Fruit fly (Drosophila melanogaster) whole organism, embryonic: ENCODE results near the gene CG43136.
A peak's percentile ranks its signal among the peaks of the same experiment; 100 is the strongest.

Experiments used
- ATbp ChIP-seq: fragments of 200-800 bp; sonication (Bioruptor generic); optimal IDR thresholded peaks from 2 replicates; lab custom pipeline; 2017; ENCODE audit warnings: missing biosample characterization, mild to moderate bottlenecking, missing genetic modification characterization, missing genetic modification reagents
- Abd-B ChIP-seq: fragments of 200-800 bp; sonication (Bioruptor generic); optimal IDR thresholded peaks from 2 replicates; lab custom pipeline; 2018; ENCODE audit warnings: missing biosample characterization, mild to moderate bottlenecking, missing genetic modification characterization, moderate library complexity
- CG1024 ChIP-seq: fragments of 200-800 bp; sonication (Bioruptor generic); IDR thresholded peaks from 2 replicates; pipeline ENCODE4 v1.3.6; 2022; ENCODE audit warnings: missing biosample characterization, missing genetic modification characterization
- CG10654 ChIP-seq: fragments of 200-800 bp; sonication (Bioruptor generic); optimal IDR thresholded peaks from 2 replicates; lab custom pipeline; 2016; ENCODE audit warnings: missing biosample characterization, missing genetic modification characterization
- CG11456 ChIP-seq: fragments of 200-800 bp; sonication (Bioruptor generic); IDR thresholded peaks from 3 replicates; pipeline ENCODE4 v1.3.6; 2022; ENCODE audit warnings: missing biosample characterization, missing genetic modification characterization
- CG11504 ChIP-seq: fragments of 200-800 bp; sonication (Bioruptor generic); optimal IDR thresholded peaks from 3 replicates; lab custom pipeline; 2019; ENCODE audit warnings: missing biosample characterization, mild to moderate bottlenecking, missing genetic modification characterization, moderate library complexity
- CG11723 ChIP-seq: fragments of 200-800 bp; sonication (Bioruptor generic); optimal IDR thresholded peaks from 2 replicates; lab custom pipeline; 2017; ENCODE audit warnings: missing biosample characterization, mild to moderate bottlenecking, missing genetic modification characterization
- CG12219 ChIP-seq: fragments of 200-800 bp; sonication (Bioruptor generic); optimal IDR thresholded peaks from 3 replicates; lab custom pipeline; 2018; ENCODE audit warnings: missing biosample characterization, mild to moderate bottlenecking, missing genetic modification characterization
- CG12236 ChIP-seq: fragments of 200-800 bp; sonication (Bioruptor generic); optimal IDR thresholded peaks from 2 replicates; lab custom pipeline; 2016; ENCODE audit warnings: missing biosample characterization, missing genetic modification characterization
- CG14710 ChIP-seq: fragments of 200-800 bp; sonication (Bioruptor generic); optimal IDR thresholded peaks from 3 replicates; lab custom pipeline; 2019; ENCODE audit warnings: missing biosample characterization, mild to moderate bottlenecking, missing genetic modification characterization, moderate library complexity
- CG15011 ChIP-seq: fragments of 200-800 bp; sonication (Bioruptor generic); optimal IDR thresholded peaks from 3 replicates; lab custom pipeline; 2018; ENCODE audit warnings: missing biosample characterization, mild to moderate bottlenecking, missing genetic modification characterization
- CG17186 ChIP-seq: fragments of 200-800 bp; sonication (Bioruptor generic); optimal IDR thresholded peaks from 3 replicates; lab custom pipeline; 2017; ENCODE audit warnings: missing biosample characterization, missing genetic modification reagents, missing genetic modification characterization
- CG17829 ChIP-seq: fragments of 200-800 bp; optimal IDR thresholded peaks from 2 replicates; lab custom pipeline; 2019; ENCODE audit warnings: missing biosample characterization, mild to moderate bottlenecking, missing genetic modification characterization, moderate library complexity
- CG2678 ChIP-seq: fragments of 200-800 bp; sonication (Bioruptor generic); optimal IDR thresholded peaks from 3 replicates; lab custom pipeline; 2019; ENCODE audit warnings: missing biosample characterization, mild to moderate bottlenecking, missing genetic modification characterization, moderate library complexity
- CG2712 ChIP-seq: fragments of 200-800 bp; optimal IDR thresholded peaks from 3 replicates; lab custom pipeline; 2019; ENCODE audit warnings: missing biosample characterization, mild to moderate bottlenecking, missing genetic modification characterization, moderate library complexity
- CG8089 ChIP-seq: fragments of 200-800 bp; sonication (Bioruptor generic); optimal IDR thresholded peaks from 3 replicates; lab custom pipeline; 2016; ENCODE audit warnings: missing biosample characterization, missing genetic modification characterization
- CG8359 ChIP-seq: fragments of 200-800 bp; sonication (Bioruptor generic); optimal IDR thresholded peaks from 2 replicates; lab custom pipeline; 2017; ENCODE audit warnings: missing biosample characterization, mild to moderate bottlenecking, missing genetic modification characterization, borderline replicate concordance
- CG9609 ChIP-seq: fragments of 200-800 bp; sonication (Bioruptor generic); optimal IDR thresholded peaks from 3 replicates; lab custom pipeline; 2016; ENCODE audit warnings: missing biosample characterization, missing genetic modification characterization
- CkIIα-i1 ChIP-seq: fragments of 200-800 bp; sonication (Bioruptor generic); IDR thresholded peaks from 2 replicates; pipeline ENCODE4 v1.3.6; 2022; ENCODE audit warnings: missing biosample characterization, missing genetic modification characterization
- Eip74EF ChIP-seq, 2 experiments: fragments of 200-800 bp in 1 of 2; fragments of >200 bp in 1 of 2; sonication (Bioruptor generic) in 1 of 2; optimal IDR thresholded peaks; 2 replicates each; lab custom pipeline; 2017 to 2019; ENCODE audit warnings: missing biosample characterization in 2 of 2, missing genetic modification characterization in 2 of 2, mild to moderate bottlenecking in 1 of 2, moderate library complexity in 1 of 2
- Ets65A ChIP-seq: fragments of 200-800 bp; sonication (Bioruptor generic); peaks from one replicate; lab custom pipeline; 2016; ENCODE audit warnings: missing biosample characterization, missing genetic modification characterization
- H2.0 ChIP-seq: fragments of 200-800 bp; sonication (Bioruptor generic); IDR thresholded peaks from 2 replicates; pipeline ENCODE4 v1.3.6; 2022; ENCODE audit warnings: missing biosample characterization, missing genetic modification characterization
- Hand ChIP-seq: fragments of 200-800 bp; sonication (Bioruptor generic); optimal IDR thresholded peaks from 2 replicates; lab custom pipeline; 2017; ENCODE audit warnings: mild to moderate bottlenecking, missing biosample characterization, missing genetic modification reagents, missing genetic modification characterization
- Max ChIP-seq: fragments of 200-800 bp; sonication (Bioruptor generic); optimal IDR thresholded peaks from 2 replicates; lab custom pipeline; 2016; ENCODE audit warnings: missing biosample characterization, mild to moderate bottlenecking, missing genetic modification characterization
- Myb ChIP-seq: fragments of 200-800 bp; sonication (Bioruptor generic); optimal IDR thresholded peaks from 2 replicates; lab custom pipeline; 2016; ENCODE audit warnings: missing biosample characterization, missing genetic modification characterization
- Nf-YB ChIP-seq: fragments of 200-800 bp; sonication (Bioruptor generic); optimal IDR thresholded peaks from 3 replicates; lab custom pipeline; 2019; ENCODE audit warnings: missing biosample characterization, mild to moderate bottlenecking, missing genetic modification characterization, moderate library complexity
- Nf-YC ChIP-seq: fragments of 200-800 bp; optimal IDR thresholded peaks from 3 replicates; lab custom pipeline; 2019; ENCODE audit warnings: missing biosample characterization, mild to moderate bottlenecking, missing genetic modification characterization, moderate library complexity
- Oaz ChIP-seq: fragments of 200-800 bp; sonication (Bioruptor generic); IDR thresholded peaks from 2 replicates; pipeline ENCODE4 v1.3.6; 2022; ENCODE audit warnings: missing biosample characterization, missing genetic modification characterization
- Sin3A ChIP-seq: fragments of >200 bp; optimal IDR thresholded peaks from 2 replicates; lab custom pipeline; 2018
- Sox100B ChIP-seq: fragments of 200-800 bp; sonication (Bioruptor generic); optimal IDR thresholded peaks from 3 replicates; lab custom pipeline; 2018; ENCODE audit warnings: missing biosample characterization, mild to moderate bottlenecking, missing genetic modification characterization
- Stat92E ChIP-seq, 3 experiments: fragments of >200 bp in 2 of 3; fragments of 200-800 bp in 1 of 3; sonication (Bioruptor generic) in 1 of 3; optimal IDR thresholded peaks; 2 replicates each; lab custom pipeline; 2017 to 2019; ENCODE audit warnings: missing biosample characterization in 3 of 3, missing genetic modification characterization in 3 of 3, mild to moderate bottlenecking in 1 of 3, moderate library complexity in 1 of 3
- bsh ChIP-seq, 2 experiments: fragments of 200-800 bp; sonication (Bioruptor generic); optimal IDR thresholded peaks; 2 replicates each; lab custom pipeline; 2017 to 2018; ENCODE audit warnings: mild to moderate bottlenecking in 2 of 2, missing biosample characterization in 2 of 2, missing genetic modification characterization in 2 of 2, moderate library complexity in 1 of 2
- btn ChIP-seq: fragments of 200-800 bp; sonication (Bioruptor generic); optimal IDR thresholded peaks from 2 replicates; lab custom pipeline; 2016; ENCODE audit warnings: missing biosample characterization, missing genetic modification characterization
- cg ChIP-seq: fragments of 200-800 bp; sonication (Bioruptor generic); optimal IDR thresholded peaks from 3 replicates; lab custom pipeline; 2019; ENCODE audit warnings: missing biosample characterization, mild to moderate bottlenecking, missing genetic modification characterization, moderate library complexity
- dpn ChIP-seq, 2 experiments: fragments of 200-800 bp; sonication (Bioruptor generic); optimal IDR thresholded peaks; 3 replicates each; lab custom pipeline; 2016; ENCODE audit warnings: missing biosample characterization in 2 of 2, missing genetic modification characterization in 2 of 2
- fd3F ChIP-seq: fragments of 200-800 bp; sonication (Bioruptor generic); optimal IDR thresholded peaks from 2 replicates; lab custom pipeline; 2018; ENCODE audit warnings: missing biosample characterization, mild to moderate bottlenecking, missing genetic modification characterization, moderate library complexity
- fd96Cb ChIP-seq: fragments of 200-800 bp; sonication (Bioruptor generic); optimal IDR thresholded peaks from 2 replicates; lab custom pipeline; 2018; ENCODE audit warnings: missing biosample characterization, mild to moderate bottlenecking, missing genetic modification characterization, moderate library complexity
- gt ChIP-seq: fragments of 200-800 bp; sonication (Bioruptor generic); IDR thresholded peaks from 2 replicates; pipeline ENCODE4 v1.3.6; 2022; ENCODE audit warnings: missing biosample characterization, missing genetic modification characterization
- hb ChIP-seq: fragments of 200-800 bp; sonication (Bioruptor generic); IDR thresholded peaks from 3 replicates; pipeline ENCODE4 v1.3.6; 2022; ENCODE audit warnings: missing biosample characterization, missing genetic modification characterization; ENCODE audit not compliant: partially characterized antibody
- prd ChIP-seq, 3 experiments: fragments of >200 bp in 2 of 3; fragments of 200-800 bp in 1 of 3; sonication (Bioruptor generic) in 1 of 3; optimal IDR thresholded peaks in 2 of 3; IDR thresholded peaks in 1 of 3; 2 replicates in 2 of 3; 3 replicates in 1 of 3; pipeline versions ENCODE4 v1.3.6 to Lab custom; 2017 to 2022; ENCODE audit warnings: missing biosample characterization in 1 of 3, missing genetic modification characterization in 1 of 3
- repo ChIP-seq: fragments of 200-800 bp; sonication (Bioruptor generic); optimal IDR thresholded peaks from 2 replicates; lab custom pipeline; 2016; ENCODE audit warnings: missing biosample characterization, missing genetic modification characterization
- sd ChIP-seq: fragments of 200-800 bp; sonication (Bioruptor generic); optimal IDR thresholded peaks from 3 replicates; lab custom pipeline; 2018; ENCODE audit warnings: missing biosample characterization, mild to moderate bottlenecking, missing genetic modification characterization, moderate library complexity
- shn ChIP-seq: fragments of 200-800 bp; sonication (Bioruptor generic); optimal IDR thresholded peaks from 3 replicates; lab custom pipeline; 2016; ENCODE audit warnings: missing biosample characterization, missing genetic modification characterization
- slou ChIP-seq: fragments of 200-800 bp; sonication (Bioruptor generic); optimal IDR thresholded peaks from 3 replicates; lab custom pipeline; 2016; ENCODE audit warnings: missing biosample characterization, missing genetic modification characterization
- slp2 ChIP-seq: fragments of 200-800 bp; sonication (Bioruptor generic); optimal IDR thresholded peaks from 2 replicates; lab custom pipeline; 2016; ENCODE audit warnings: missing biosample characterization, missing genetic modification characterization
- trh ChIP-seq: fragments of 200-800 bp; sonication (Bioruptor generic); optimal IDR thresholded peaks from 2 replicates; lab custom pipeline; 2016; ENCODE audit warnings: missing biosample characterization, missing genetic modification characterization
- vvl ChIP-seq: fragments of 200-800 bp; sonication (Bioruptor generic); IDR thresholded peaks from 2 replicates; pipeline ENCODE4 v1.3.6; 2022; ENCODE audit warnings: missing biosample characterization, missing genetic modification characterization

Gene CG43136

dm6 chrX:5893165-5893564 is 39.6 kb downstream of the CG43136 start (continued):
- TF ChIP-seq CG11456 (GFP tag; lab: Robert Waterston, UW) (no peak), CkIIα-i1 (GFP tag; lab: Robert Waterston, UW) (no peak), CG12236 (GFP tag; lab: Kevin White, UChicago) (no peak), fd96Cb (tag; lab: Kevin White, UChicago) (no peak), gt (no peak), ATbp (GFP tag; lab: Kevin White, UChicago) (no peak), CG10654 (GFP tag; lab: Kevin White, UChicago) (no peak), Nf-YC (tag; lab: Kevin White, UChicago) (peak; percentile 16), hb (GFP tag; lab: Robert Waterston, UW) (no peak), CG15011 (GFP tag; lab: Kevin White, UChicago) (no peak), slou (GFP tag; lab: Kevin White, UChicago) (no peak), Abd-B (no peak), CG9609 (GFP tag; lab: Kevin White, UChicago) (no peak), btn (no peak)

- TF ChIP-seq dpn (GFP tag; optimal IDR thresholded peaks at IDR 0.05; lab: Kevin White, UChicago) (peak in 1 of 2 experiments; percentile 1), Nf-YB (GFP tag; lab: Kevin White, UChicago) (no peak), fd3F (GFP tag; lab: Kevin White, UChicago) (no peak), cg (peak; percentile 68), CG12219 (GFP tag; lab: Kevin White, UChicago) (no peak), Ets65A (GFP tag; lab: Kevin White, UChicago) (no peak), Max (GFP tag; lab: Kevin White, UChicago) (no peak), H2.0 (GFP tag; lab: Robert Waterston, UW) (no peak), CG2712 (tag; lab: Kevin White, UChicago) (peak; percentile 41), bsh (GFP tag; optimal IDR thresholded peaks at IDR 0.05; lab: Kevin White, UChicago) (peak in 1 of 2 experiments; percentile 48), prd (optimal IDR thresholded peaks at IDR 0.05; lab: Kevin White, UChicago) (no peak), prd (GFP tag; IDR thresholded peaks at IDR 0.05; lab: Robert Waterston, UW) (no peak), CG11504 (peak; percentile 40), CG17829 (tag; lab: Kevin White, UChicago) (peak; percentile 2), Myb (GFP tag; lab: Kevin White, UChicago) (no peak), CG14710 (tag; lab: Kevin White, UChicago) (peak; percentile 15), Sin3A (lab: Kevin White, UChicago) (no peak), CG8359 (GFP tag; lab: Kevin White, UChicago) (no peak), sd (peak; percentile 54), trh (GFP tag; lab: Kevin White, UChicago) (no peak), CG11723 (GFP tag; lab: Kevin White, UChicago) (no peak), Stat92E (GFP tag; optimal IDR thresholded peaks at IDR 0.05; lab: Kevin White, UChicago) (no peak), Oaz (GFP tag; lab: Robert Waterston, UW) (no peak), shn (no peak), CG1024 (GFP tag; lab: Robert Waterston, UW) (no peak), repo (peak; percentile 15), Eip74EF (GFP tag; optimal IDR thresholded peaks at IDR 0.05; lab: Kevin White, UChicago) (no peak), Sox100B (GFP tag; lab: Kevin White, UChicago) (peak; percentile 7), CG8089 (GFP tag; lab: Kevin White, UChicago) (no peak), CG2678 (tag; lab: Kevin White, UChicago) (peak; percentile 15), slp2 (GFP tag; lab: Kevin White, UChicago) (peak; percentile 24), CG17186 (no peak), vvl (GFP tag; lab: Robert Waterston, UW) (0 out of 2 replicates have a peak, but pooled peaks have one; percentile 20), Hand (GFP tag; lab: Kevin White, UChicago) (no peak)
These were observed 41.2 kb downstream of the CG43136 start for dm6 chrX:5894529-5895487.
